Fruit fly (Drosophila melanogaster) whole organism, adult: ENCODE data around the gene dpr20.

Experiments
- CG7045 ChIP-seq: fragments of 200-800 bp; sonication (Bioruptor generic); optimal IDR thresholded peaks from 2 replicates; lab custom pipeline; 2017; ENCODE audit warnings: missing biosample characterization, mild to moderate bottlenecking, missing genetic modification characterization
- kay ChIP-seq: fragments of 200-800 bp; sonication (Bioruptor generic); peaks from one replicate; lab custom pipeline; 2016; ENCODE audit warnings: missing biosample characterization, missing genetic modification characterization, borderline replicate concordance
- toe ChIP-seq: fragments of 200-800 bp; sonication (Bioruptor generic); optimal IDR thresholded peaks from 2 replicates; lab custom pipeline; 2016; ENCODE audit warnings: missing biosample characterization, missing genetic modification characterization

dm6 chr3L:820975-821598 lies 36.0 kb downstream of the dpr20 start:
- TF ChIP-seq kay (no peak), toe (GFP tag; lab: Kevin White, UChicago) (no peak), CG7045 (GFP tag; lab: Kevin White, UChicago) (no peak)
